Fruit fly (Drosophila melanogaster) whole organism, embryonic: ENCODE measurements around the gene ND-23.

Source experiments
- Ada2b ChIP-seq: fragments of 200-800 bp; sonication (Bioruptor generic); IDR thresholded peaks from 2 replicates; pipeline ENCODE4 v1.3.6; 2022; ENCODE audit warnings: missing biosample characterization, missing genetic modification characterization
- Atf6 ChIP-seq: fragments of 200-800 bp; sonication (Bioruptor generic); IDR thresholded peaks from 2 replicates; pipeline ENCODE4 v1.3.6; 2022; ENCODE audit warnings: missing biosample characterization, missing genetic modification characterization
- B-H2 ChIP-seq: fragments of 200-800 bp; sonication (Bioruptor generic); optimal IDR thresholded peaks from 2 replicates; lab custom pipeline; 2018; ENCODE audit warnings: missing biosample characterization, mild to moderate bottlenecking, missing genetic modification characterization
- BtbVII ChIP-seq: fragments of 200-800 bp; sonication (Bioruptor generic); optimal IDR thresholded peaks from 3 replicates; lab custom pipeline; 2017; ENCODE audit warnings: missing biosample characterization, mild to moderate bottlenecking, missing genetic modification characterization
- Bteb2 ChIP-seq: fragments of 200-800 bp; sonication (Bioruptor generic); optimal IDR thresholded peaks from 2 replicates; lab custom pipeline; 2016; ENCODE audit warnings: missing biosample characterization, missing genetic modification characterization
- C15 ChIP-seq: fragments of 200-800 bp; sonication (Bioruptor generic); IDR thresholded peaks from 3 replicates; pipeline ENCODE4 v1.3.6; 2022; ENCODE audit warnings: missing biosample characterization, missing genetic modification characterization
- CG10267 ChIP-seq: fragments of 200-800 bp; sonication (Bioruptor generic); optimal IDR thresholded peaks from 2 replicates; lab custom pipeline; 2018; ENCODE audit warnings: missing biosample characterization, mild to moderate bottlenecking, missing genetic modification characterization, moderate library complexity
- CG11398 ChIP-seq: fragments of 200-800 bp; sonication (Bioruptor generic); optimal IDR thresholded peaks from 2 replicates; lab custom pipeline; 2016; ENCODE audit warnings: missing biosample characterization, missing genetic modification characterization
- CG11723 ChIP-seq: fragments of 200-800 bp; sonication (Bioruptor generic); optimal IDR thresholded peaks from 2 replicates; lab custom pipeline; 2017; ENCODE audit warnings: missing biosample characterization, mild to moderate bottlenecking, missing genetic modification characterization
- CG12104 ChIP-seq: fragments of 200-800 bp; sonication (Bioruptor generic); optimal IDR thresholded peaks from 3 replicates; lab custom pipeline; 2016; ENCODE audit warnings: missing biosample characterization, missing genetic modification characterization
- CG17829 ChIP-seq: fragments of 200-800 bp; optimal IDR thresholded peaks from 2 replicates; lab custom pipeline; 2019; ENCODE audit warnings: missing biosample characterization, mild to moderate bottlenecking, missing genetic modification characterization, moderate library complexity
- CG31441 ChIP-seq: fragments of 200-800 bp; sonication (Bioruptor generic); IDR thresholded peaks from 2 replicates; pipeline ENCODE4 v1.3.6; 2022; ENCODE audit warnings: missing biosample characterization, missing genetic modification characterization
- CG32767 ChIP-seq: fragments of 200-800 bp; sonication (Bioruptor generic); IDR thresholded peaks from 2 replicates; pipeline ENCODE4 v1.3.6; 2022; ENCODE audit warnings: missing biosample characterization, missing genetic modification characterization
- CG33213 ChIP-seq: fragments of 200-800 bp; sonication (Bioruptor generic); optimal IDR thresholded peaks from 3 replicates; lab custom pipeline; 2016; ENCODE audit warnings: missing biosample characterization, missing genetic modification characterization
- CG3407 ChIP-seq: fragments of 200-800 bp; sonication (Bioruptor generic); optimal IDR thresholded peaks from 2 replicates; lab custom pipeline; 2018; ENCODE audit warnings: missing biosample characterization, mild to moderate bottlenecking, missing genetic modification characterization
- CG34376 ChIP-seq: fragments of 200-800 bp; sonication (Bioruptor generic); optimal IDR thresholded peaks from 2 replicates; lab custom pipeline; 2018; ENCODE audit warnings: missing biosample characterization, mild to moderate bottlenecking, missing genetic modification characterization
- CG9797 ChIP-seq: fragments of 200-800 bp; sonication (Bioruptor generic); optimal IDR thresholded peaks from 3 replicates; lab custom pipeline; 2018; ENCODE audit warnings: missing biosample characterization, mild to moderate bottlenecking, missing genetic modification characterization
- Dp ChIP-seq: fragments of 200-800 bp; sonication (Bioruptor generic); optimal IDR thresholded peaks from 2 replicates; lab custom pipeline; 2018; ENCODE audit warnings: missing biosample characterization, mild to moderate bottlenecking, missing genetic modification characterization, moderate library complexity
- Drgx ChIP-seq: fragments of 200-800 bp; sonication (Bioruptor generic); IDR thresholded peaks from 2 replicates; pipeline ENCODE4 v1.3.6; 2022; ENCODE audit warnings: missing biosample characterization, missing genetic modification characterization
- Ets97D ChIP-seq: fragments of 200-800 bp; sonication (Bioruptor generic); optimal IDR thresholded peaks from 3 replicates; lab custom pipeline; 2016; ENCODE audit warnings: missing biosample characterization, missing genetic modification characterization
- Gsc ChIP-seq: fragments of 200-800 bp; sonication (Bioruptor generic); IDR thresholded peaks from 2 replicates; pipeline ENCODE4 v1.3.6; 2022; ENCODE audit warnings: missing biosample characterization, missing genetic modification characterization
- Hey ChIP-seq: fragments of 200-800 bp; sonication (Bioruptor generic); optimal IDR thresholded peaks from 3 replicates; lab custom pipeline; 2018; ENCODE audit warnings: missing biosample characterization, mild to moderate bottlenecking, missing genetic modification characterization
- Hmx ChIP-seq: fragments of 200-800 bp; sonication (Bioruptor generic); optimal IDR thresholded peaks from 2 replicates; lab custom pipeline; 2016; ENCODE audit warnings: missing biosample characterization, missing genetic modification characterization
- Mad ChIP-seq: fragments of 200-800 bp; sonication (Bioruptor generic); optimal IDR thresholded peaks from 2 replicates; lab custom pipeline; 2016; ENCODE audit warnings: missing biosample characterization, missing genetic modification characterization
- NC2α ChIP-seq: fragments of 200-800 bp; sonication (Bioruptor generic); optimal IDR thresholded peaks from 2 replicates; lab custom pipeline; 2016; ENCODE audit warnings: missing biosample characterization, missing genetic modification characterization
- Poxn ChIP-seq: fragments of 200-800 bp; sonication (Bioruptor generic); IDR thresholded peaks from 2 replicates; pipeline ENCODE4 v1.3.6; 2022; ENCODE audit warnings: missing biosample characterization, missing genetic modification characterization
- Sox100B ChIP-seq: fragments of 200-800 bp; sonication (Bioruptor generic); optimal IDR thresholded peaks from 3 replicates; lab custom pipeline; 2018; ENCODE audit warnings: missing biosample characterization, mild to moderate bottlenecking, missing genetic modification characterization
- Sry-δ ChIP-seq: fragments of 200-800 bp; sonication (Bioruptor generic); optimal IDR thresholded peaks from 2 replicates; lab custom pipeline; 2016; ENCODE audit warnings: missing biosample characterization, missing genetic modification characterization
- ato ChIP-seq: fragments of 200-800 bp; sonication (Bioruptor generic); IDR thresholded peaks from 2 replicates; pipeline ENCODE4 v1.3.6; 2022; ENCODE audit warnings: missing biosample characterization, missing genetic modification characterization; ENCODE audit not compliant: partially characterized antibody
- bab2 ChIP-seq: fragments of 200-800 bp; sonication (Bioruptor generic); optimal IDR thresholded peaks from 2 replicates; lab custom pipeline; 2016; ENCODE audit warnings: missing biosample characterization, missing genetic modification characterization
- crp ChIP-seq, 2 experiments: fragments of 200-800 bp; sonication (Bioruptor generic); optimal IDR thresholded peaks; 2 replicates in 1 of 2; 3 replicates in 1 of 2; lab custom pipeline; 2017; ENCODE audit warnings: missing biosample characterization in 2 of 2, missing genetic modification characterization in 2 of 2, mild to moderate bottlenecking in 1 of 2, moderate library complexity in 1 of 2
- cwo ChIP-seq: fragments of 200-800 bp; sonication (Bioruptor generic); optimal IDR thresholded peaks from 3 replicates; lab custom pipeline; 2017; ENCODE audit warnings: missing biosample characterization, missing genetic modification characterization, mild to moderate bottlenecking, moderate library complexity, missing genetic modification reagents
- dm ChIP-seq: fragments of 200-800 bp; sonication (Bioruptor generic); optimal IDR thresholded peaks from 3 replicates; lab custom pipeline; 2016; ENCODE audit warnings: missing biosample characterization, missing genetic modification characterization
- dysf ChIP-seq: fragments of 200-800 bp; sonication (Bioruptor generic); IDR thresholded peaks from 3 replicates; pipeline ENCODE4 v1.3.6; 2022; ENCODE audit warnings: missing biosample characterization, missing genetic modification characterization
- ems ChIP-seq: fragments of 200-800 bp; sonication (Bioruptor generic); optimal IDR thresholded peaks from 3 replicates; lab custom pipeline; 2016; ENCODE audit warnings: missing biosample characterization, missing genetic modification characterization
- ewg ChIP-seq: fragments of 200-800 bp; sonication (Bioruptor generic); optimal IDR thresholded peaks from 3 replicates; lab custom pipeline; 2017; ENCODE audit warnings: mild to moderate bottlenecking, missing biosample characterization, missing genetic modification reagents, missing genetic modification characterization
- grau ChIP-seq: fragments of 200-800 bp; optimal IDR thresholded peaks from 3 replicates; lab custom pipeline; 2019; ENCODE audit warnings: missing biosample characterization, mild to moderate bottlenecking, missing genetic modification characterization, moderate library complexity
- h ChIP-seq: fragments of >200 bp; optimal IDR thresholded peaks from 2 replicates; lab custom pipeline; 2017
- hb ChIP-seq: fragments of 200-800 bp; sonication (Bioruptor generic); IDR thresholded peaks from 3 replicates; pipeline ENCODE4 v1.3.6; 2022; ENCODE audit warnings: missing biosample characterization, missing genetic modification characterization; ENCODE audit not compliant: partially characterized antibody
- maf-S ChIP-seq: fragments of 200-800 bp; sonication (Bioruptor generic); optimal IDR thresholded peaks from 2 replicates; lab custom pipeline; 2016; ENCODE audit warnings: missing biosample characterization, missing genetic modification characterization
- pb ChIP-seq: fragments of 200-800 bp; sonication (Bioruptor generic); optimal IDR thresholded peaks from 3 replicates; lab custom pipeline; 2016; ENCODE audit warnings: missing biosample characterization, missing genetic modification characterization
- sens ChIP-seq: fragments of 200-800 bp; sonication (Bioruptor generic); peaks from one replicate; lab custom pipeline; 2016; ENCODE audit warnings: missing biosample characterization, missing genetic modification characterization
- sisA ChIP-seq: fragments of 200-800 bp; sonication (Bioruptor generic); IDR thresholded peaks from 2 replicates; pipeline ENCODE4 v1.3.6; 2022; ENCODE audit warnings: missing biosample characterization, missing genetic modification characterization
- stwl ChIP-seq: fragments of 200-800 bp; sonication (Bioruptor generic); optimal IDR thresholded peaks from 3 replicates; lab custom pipeline; 2018; ENCODE audit warnings: missing biosample characterization, mild to moderate bottlenecking, missing genetic modification characterization, moderate library complexity
- vnd ChIP-seq: fragments of 200-800 bp; sonication (Bioruptor generic); IDR thresholded peaks from 3 replicates; pipeline ENCODE4 v1.3.6; 2022; ENCODE audit warnings: missing biosample characterization, missing genetic modification characterization; ENCODE audit not compliant: partially characterized antibody
- vvl ChIP-seq: fragments of 200-800 bp; sonication (Bioruptor generic); IDR thresholded peaks from 2 replicates; pipeline ENCODE4 v1.3.6; 2022; ENCODE audit warnings: missing biosample characterization, missing genetic modification characterization
- zen ChIP-seq: fragments of 200-800 bp; sonication (Bioruptor generic); optimal IDR thresholded peaks from 3 replicates; lab custom pipeline; 2018; ENCODE audit warnings: missing biosample characterization, mild to moderate bottlenecking, missing genetic modification characterization, moderate library complexity
- zen2 ChIP-seq: fragments of 200-800 bp; sonication (Bioruptor generic); IDR thresholded peaks from 3 replicates; pipeline ENCODE4 v1.3.6; 2022; ENCODE audit warnings: missing biosample characterization, missing genetic modification characterization; ENCODE audit not compliant: partially characterized antibody
- zfh1 ChIP-seq: fragments of 200-800 bp; sonication (Bioruptor generic); IDR thresholded peaks from 3 replicates; pipeline ENCODE4 v1.3.6; 2022; ENCODE audit warnings: missing biosample characterization, missing genetic modification characterization

ND-23 gene

DNA sequence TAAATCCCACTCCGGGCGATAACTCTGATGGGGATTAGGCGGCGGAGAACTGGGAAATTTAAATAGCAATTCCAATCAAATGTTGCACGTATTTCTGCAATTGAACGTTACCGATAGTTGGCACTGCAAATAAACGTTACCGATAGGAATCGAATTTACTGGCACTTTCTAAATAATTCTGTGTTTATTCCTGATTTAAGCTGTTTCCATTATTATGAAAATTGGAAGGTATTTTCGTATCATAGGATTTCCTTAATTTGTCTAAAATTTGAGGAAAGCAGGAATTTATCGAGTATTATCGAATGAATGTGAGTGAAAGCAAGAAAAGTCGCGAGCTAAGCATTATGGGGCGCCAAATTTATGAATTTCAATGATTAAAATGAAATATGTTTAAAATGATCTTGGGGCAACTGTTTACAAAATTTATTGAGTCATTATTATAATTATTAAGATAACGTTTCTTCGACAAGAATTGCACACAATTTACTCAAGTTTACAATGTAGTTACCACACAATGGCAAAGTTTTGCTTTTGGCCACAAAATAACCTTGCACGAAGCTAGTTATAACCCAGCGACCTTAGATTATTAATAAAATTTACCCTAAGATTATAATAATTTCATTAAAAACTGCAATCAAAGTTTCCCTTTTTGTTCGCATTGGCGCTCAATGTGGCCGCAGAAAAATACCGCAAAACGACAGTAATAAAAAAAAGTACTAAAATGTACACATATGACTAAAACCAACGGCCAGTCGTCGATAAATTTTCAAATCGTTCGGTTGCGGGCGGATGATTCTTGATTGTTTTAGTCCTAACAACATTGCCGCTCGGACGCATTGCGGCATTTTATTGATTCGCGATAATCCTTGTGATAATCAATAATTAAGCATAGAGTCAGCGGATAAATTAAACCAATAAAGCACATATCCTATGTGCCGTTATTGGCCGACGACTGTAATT, 33.1 kb downstream of the ND-23 start, which contains the start of gene alpha-Man-IIb:
Gene alpha-Man-IIb, plus strand, starts transcription at position 747 of the 960 bp plus-strand sequence.
- TF ChIP-seq zfh1: peak; percentile 55; the same call in 1 of the 3 replicates
- TF ChIP-seq Dp: peak; percentile 97
- TF ChIP-seq ems: peak; percentile 30
- no peak for TF ChIP-seq Gsc (GFP tag; lab: Robert Waterston, UW)
- no peak for TF ChIP-seq zen (tag; lab: Kevin White, UChicago)
- TF ChIP-seq Drgx: no peak
- peak; percentile 81 for TF ChIP-seq CG9797 (GFP tag; lab: Kevin White, UChicago)
- TF ChIP-seq hb: peak; percentile 71; the same call in 2 of the 3 replicates
- TF ChIP-seq crp (GFP tag; optimal IDR thresholded peaks at IDR 0.05; lab: Kevin White, UChicago): peak in 1 of 2 experiments; percentile 71
- TF ChIP-seq CG3407 (GFP tag; lab: Kevin White, UChicago): no peak
- no peak for TF ChIP-seq Sox100B (GFP tag; lab: Kevin White, UChicago)
- TF ChIP-seq C15 (GFP tag; lab: Robert Waterston, UW): no peak
- TF ChIP-seq CG10267: peak; percentile 56
- peak; percentile 38; the same call in 1 of the 2 replicates for TF ChIP-seq ato (GFP tag; lab: Robert Waterston, UW)
- TF ChIP-seq Mad (GFP tag; lab: Kevin White, UChicago): no peak
- peak; percentile 21 for TF ChIP-seq grau (tag; lab: Kevin White, UChicago)
- TF ChIP-seq h (lab: Kevin White, UChicago): no peak
- TF ChIP-seq sisA (GFP tag; lab: Robert Waterston, UW): no peak
- TF ChIP-seq CG17829 (tag; lab: Kevin White, UChicago): peak; percentile 18
- TF ChIP-seq CG11723: no peak
- peak; percentile 80; the same call in 2 of the 3 replicates for TF ChIP-seq zen2 (GFP tag; lab: Robert Waterston, UW)
- no peak for TF ChIP-seq stwl
- peak; percentile 81 for TF ChIP-seq sens
- no peak for TF ChIP-seq dm
- peak; percentile 35 for TF ChIP-seq Ets97D
- TF ChIP-seq CG33213 (GFP tag; lab: Kevin White, UChicago): peak; percentile 42
- no peak for TF ChIP-seq pb (GFP tag; lab: Kevin White, UChicago)
- no peak for TF ChIP-seq maf-S
- 0 out of 3 replicates have a peak, but pooled peaks have one; percentile 26 for TF ChIP-seq dysf (GFP tag; lab: Robert Waterston, UW)
- no peak for TF ChIP-seq Ada2b (GFP tag; lab: Robert Waterston, UW)
- TF ChIP-seq Bteb2 (GFP tag; lab: Kevin White, UChicago): no peak
- TF ChIP-seq Hey (tag; lab: Kevin White, UChicago): no peak
- TF ChIP-seq CG31441 (GFP tag; lab: Robert Waterston, UW): peak; percentile 30; the same call in 1 of the 2 replicates
- TF ChIP-seq vvl (GFP tag; lab: Robert Waterston, UW): peak; percentile 52
- no peak for TF ChIP-seq bab2 (GFP tag; lab: Kevin White, UChicago)
- no peak for TF ChIP-seq BtbVII (GFP tag; lab: Kevin White, UChicago)
- no peak for TF ChIP-seq ewg (GFP tag; lab: Kevin White, UChicago)
- TF ChIP-seq cwo (GFP tag; lab: Kevin White, UChicago): no peak
- 0 out of 2 replicates have a peak, but pooled peaks have one; percentile 12 for TF ChIP-seq CG32767 (GFP tag; lab: Robert Waterston, UW)
- no peak for TF ChIP-seq CG12104 (GFP tag; lab: Kevin White, UChicago)
- no peak for TF ChIP-seq Poxn (GFP tag; lab: Robert Waterston, UW)
- 0 out of 2 replicates have a peak, but pooled peaks have one; percentile 24 for TF ChIP-seq Atf6 (GFP tag; lab: Robert Waterston, UW)
- no peak for TF ChIP-seq NC2α (GFP tag; lab: Kevin White, UChicago)
- peak; percentile 29 for TF ChIP-seq CG34376 (GFP tag; lab: Kevin White, UChicago)
- TF ChIP-seq vnd (GFP tag; lab: Robert Waterston, UW): peak; percentile 80
- TF ChIP-seq Sry-δ (GFP tag; lab: Kevin White, UChicago): peak; percentile 64
- no peak for TF ChIP-seq CG11398 (GFP tag; lab: Kevin White, UChicago)
- TF ChIP-seq B-H2 (GFP tag; lab: Kevin White, UChicago): no peak
- TF ChIP-seq Hmx (GFP tag; lab: Kevin White, UChicago): no peak
